Worm (Caenorhabditis elegans): ENCODE measurements around the gene F47B10.3.

DNA sequence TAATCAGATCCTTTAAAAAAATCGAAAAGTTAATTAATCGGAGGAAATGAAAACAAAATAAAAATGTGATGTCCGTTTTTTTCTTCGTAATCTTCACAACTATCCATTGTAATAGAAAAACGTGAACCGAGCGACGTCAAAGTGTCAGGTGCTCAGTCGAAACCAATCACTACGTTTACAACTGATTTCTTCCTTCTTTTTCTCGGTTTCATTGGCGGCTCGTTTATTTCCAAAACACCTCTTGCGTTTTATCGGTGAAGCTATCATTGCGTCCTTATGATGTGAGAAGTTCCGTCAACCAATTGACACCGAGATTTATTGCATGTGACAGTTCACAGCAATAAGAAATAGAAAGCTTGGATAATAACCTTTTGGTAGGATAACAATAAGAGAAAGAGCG, 38.7 kb upstream of the F47B10.3 start:
- no peak for TF ChIP-seq tbx-11 (GFP tag; IDR thresholded peaks at IDR 0.05)
- no peak for TF ChIP-seq ama-1 (optimal IDR thresholded peaks at IDR 0.05)
- TF ChIP-seq hmbx-1 (tag; optimal IDR thresholded peaks at IDR 0.05) = no peak
